Fruit fly (Drosophila melanogaster) whole organism, wandering third instar larva: ENCODE measurements around the gene CG31807.

Source experiments
- Hr78 ChIP-seq: fragments of >200 bp; optimal IDR thresholded peaks from 2 replicates; lab custom pipeline; 2017; ENCODE audit warnings: missing biosample characterization, missing genetic modification characterization
- N ChIP-seq: fragments of >200 bp; optimal IDR thresholded peaks from 2 replicates; lab custom pipeline; 2018; ENCODE audit warnings: missing biosample characterization, missing external identifiers, missing genetic modification characterization
- Rel ChIP-seq, 2 experiments: fragments of 200-800 bp; sonication (Bioruptor generic) in 1 of 2; optimal IDR thresholded peaks; 2 replicates in 1 of 2; 3 replicates in 1 of 2; lab custom pipeline; 2016 to 2019; ENCODE audit warnings: mild to moderate bottlenecking in 2 of 2, missing biosample characterization in 2 of 2, missing genetic modification characterization in 2 of 2, moderate library complexity in 1 of 2
- Sp1 ChIP-seq: fragments of 200-800 bp; sonication (Bioruptor generic); optimal IDR thresholded peaks from 3 replicates; lab custom pipeline; 2019; ENCODE audit warnings: missing biosample characterization, mild to moderate bottlenecking, missing genetic modification characterization, moderate library complexity
- dl ChIP-seq, 2 experiments: fragments of 175-275, 200-275 bp in 1 of 2; fragments of 200-275 bp in 1 of 2; sonication (Bioruptor generic); optimal IDR thresholded peaks; lab custom pipeline; 2018; ENCODE audit warnings: mild to moderate bottlenecking in 2 of 2, missing biosample characterization in 2 of 2, missing genetic modification characterization in 2 of 2, moderate library complexity in 2 of 2; ENCODE audit not compliant: partially characterized antibody in 2 of 2, insufficient read depth in 1 of 2
- sage ChIP-seq: fragments of 200-800 bp; sonication (Bioruptor generic); optimal IDR thresholded peaks from 2 replicates; lab custom pipeline; 2016; ENCODE audit warnings: missing biosample characterization, mild to moderate bottlenecking, missing genetic modification characterization

- TF ChIP-seq Hr78 (GFP tag; lab: Kevin White, UChicago) (no peak), sage (no peak), N (no peak), dl (GFP tag; optimal IDR thresholded peaks at IDR 0.05; lab: Kevin White, UChicago; ENCODE audit: insufficient read depth in 1 of 2, partially characterized antibody in 2 of 2) (no peak), Sp1 (GFP tag; lab: Kevin White, UChicago) (no peak), Rel (GFP tag; optimal IDR thresholded peaks at IDR 0.05; lab: Kevin White, UChicago) (no peak), Rel (tag; optimal IDR thresholded peaks at IDR 0.05; lab: Kevin White, UChicago) (no peak)
Measured at dm6 chr2L:16643445-16643844, 40.4 kb downstream of the CG31807 start.
